Worm (Caenorhabditis elegans) whole organism, L3 larva: Measurements from ENCODE around the gene pqn-65.

Source experiments
- R02D3.7 ChIP-seq: fragments of 150-350 bp; optimal IDR thresholded peaks from 2 replicates; lab custom pipeline; 2014; ENCODE audit warnings: missing biosample characterization, missing genetic modification characterization
- ZK546.5 ChIP-seq: sonication (generic microtip); optimal IDR thresholded peaks from 2 replicates; lab custom pipeline; 2017; ENCODE audit warnings: missing biosample characterization, missing genetic modification characterization
- aly-2 ChIP-seq: fragments of 150-350 bp; optimal IDR thresholded peaks from 2 replicates; lab custom pipeline; 2014; ENCODE audit warnings: missing biosample characterization, missing genetic modification characterization
- ceh-16 ChIP-seq: sonication (generic microtip); optimal IDR thresholded peaks from 2 replicates; lab custom pipeline; 2017; ENCODE audit warnings: missing biosample characterization, missing genetic modification characterization
- ceh-9 ChIP-seq: sonication (generic microtip); optimal IDR thresholded peaks from 2 replicates; lab custom pipeline; 2018; ENCODE audit warnings: missing biosample characterization, missing genetic modification characterization
- egl-27 ChIP-seq: sonication (generic microtip); optimal IDR thresholded peaks from 4 replicates; lab custom pipeline; 2017; ENCODE audit warnings: missing biosample characterization, missing genetic modification reagents, missing genetic modification characterization
- egl-5 ChIP-seq: fragments of 150-350 bp; optimal IDR thresholded peaks from 2 replicates; lab custom pipeline; 2017; ENCODE audit warnings: missing biosample characterization, missing genetic modification reagents, missing genetic modification characterization, inconsistent platforms
- elt-1 ChIP-seq: fragments of 150-350 bp; optimal IDR thresholded peaks from 2 replicates; lab custom pipeline; 2014; ENCODE audit warnings: missing biosample characterization, missing genetic modification characterization
- elt-2 ChIP-seq: sonication (generic microtip); optimal IDR thresholded peaks from 2 replicates; lab custom pipeline; 2016; ENCODE audit warnings: missing genetic modification reagents, mild to moderate bottlenecking, missing genetic modification characterization, missing compliant biosample characterization
- eor-1 ChIP-seq, 2 experiments: fragments of 150-350 bp; optimal IDR thresholded peaks; 2 replicates each; lab custom pipeline; 2014 to 2018; ENCODE audit warnings: missing biosample characterization in 2 of 2, missing genetic modification characterization in 2 of 2
- fkh-10 ChIP-seq: sonication (generic microtip); optimal IDR thresholded peaks from 2 replicates; lab custom pipeline; 2017; ENCODE audit warnings: missing biosample characterization, missing genetic modification reagents, missing genetic modification characterization
- fkh-2 ChIP-seq: fragments of 150-350 bp; optimal IDR thresholded peaks from 2 replicates; lab custom pipeline; 2014; ENCODE audit warnings: missing biosample characterization, missing genetic modification reagents, missing genetic modification characterization
- fos-1 ChIP-seq: fragments of 150-350 bp; optimal IDR thresholded peaks from 2 replicates; lab custom pipeline; 2014; ENCODE audit warnings: missing biosample characterization, missing genetic modification characterization
- hmg-11 ChIP-seq: sonication (generic microtip); optimal IDR thresholded peaks from 2 replicates; lab custom pipeline; 2016; ENCODE audit warnings: missing genetic modification characterization, missing compliant biosample characterization
- jun-1 ChIP-seq: fragments of 150-350 bp; optimal IDR thresholded peaks from 2 replicates; lab custom pipeline; 2014; ENCODE audit warnings: missing biosample characterization, missing genetic modification reagents, missing genetic modification characterization
- lin-15B ChIP-seq: fragments of 150-350 bp; optimal IDR thresholded peaks from 2 replicates; lab custom pipeline; 2014; ENCODE audit warnings: missing biosample characterization, missing genetic modification characterization
- nfya-1 ChIP-seq: sonication (generic microtip); optimal IDR thresholded peaks from 2 replicates; lab custom pipeline; 2017; ENCODE audit warnings: missing genetic modification characterization, mild to moderate bottlenecking, missing compliant biosample characterization, antibody characterized with exemption, moderate library complexity; ENCODE audit not compliant: insufficient read depth
- nhr-11 ChIP-seq: fragments of 150-350 bp; optimal IDR thresholded peaks from 2 replicates; lab custom pipeline; 2014; ENCODE audit warnings: missing biosample characterization, missing genetic modification characterization
- nhr-23 ChIP-seq: fragments of 150-350 bp; optimal IDR thresholded peaks from 2 replicates; lab custom pipeline; 2014; ENCODE audit warnings: missing biosample characterization, missing genetic modification reagents, missing genetic modification characterization
- nhr-237 ChIP-seq: fragments of 150-350 bp; optimal IDR thresholded peaks from 2 replicates; lab custom pipeline; 2014; ENCODE audit warnings: missing biosample characterization, missing genetic modification characterization
- nhr-25 ChIP-seq: sonication (generic microtip); optimal IDR thresholded peaks from 2 replicates; lab custom pipeline; 2017; ENCODE audit warnings: missing biosample characterization, missing genetic modification characterization
- nhr-28 ChIP-seq: fragments of 150-350 bp; optimal IDR thresholded peaks from 2 replicates; lab custom pipeline; 2014; ENCODE audit warnings: missing biosample characterization, missing genetic modification characterization
- nhr-43 ChIP-seq: sonication (generic microtip); optimal IDR thresholded peaks from 2 replicates; lab custom pipeline; 2016; ENCODE audit warnings: mild to moderate bottlenecking, missing genetic modification characterization, missing compliant biosample characterization; ENCODE audit not compliant: poor library complexity, severe bottlenecking
- nhr-76 ChIP-seq: fragments of 150-350 bp; sonication (generic microtip); optimal IDR thresholded peaks from 5 replicates; lab custom pipeline; 2014; ENCODE audit warnings: missing biosample characterization, missing genetic modification characterization
- nhr-77 ChIP-seq: fragments of 150-350 bp; optimal IDR thresholded peaks from 2 replicates; lab custom pipeline; 2014; ENCODE audit warnings: missing biosample characterization, missing genetic modification characterization
- pqm-1 ChIP-seq: fragments of 150-350 bp; optimal IDR thresholded peaks from 2 replicates; lab custom pipeline; 2017; ENCODE audit warnings: missing biosample characterization, missing genetic modification characterization, inconsistent platforms
- sea-2 ChIP-seq: fragments of 150-350 bp; sonication (generic microtip); optimal IDR thresholded peaks from 4 replicates; lab custom pipeline; 2014; ENCODE audit warnings: missing biosample characterization, missing genetic modification reagents, missing genetic modification characterization
- skn-1 ChIP-seq: fragments of 150-350 bp; optimal IDR thresholded peaks from 2 replicates; lab custom pipeline; 2014; ENCODE audit warnings: missing biosample characterization, missing genetic modification characterization
- unc-39 ChIP-seq: sonication (generic microtip); optimal IDR thresholded peaks from 4 replicates; lab custom pipeline; 2017; ENCODE audit warnings: missing biosample characterization, missing genetic modification characterization
- unc-62 ChIP-seq: fragments of 150-350 bp; sonication (generic microtip); optimal IDR thresholded peaks from 4 replicates; lab custom pipeline; 2014; ENCODE audit warnings: missing biosample characterization, missing genetic modification reagents, missing genetic modification characterization
- zag-1 ChIP-seq: fragments of 150-350 bp; optimal IDR thresholded peaks from 2 replicates; lab custom pipeline; 2014; ENCODE audit warnings: missing biosample characterization, missing genetic modification characterization
- ztf-11 ChIP-seq: fragments of 150-350 bp; optimal IDR thresholded peaks from 2 replicates; lab custom pipeline; 2014; ENCODE audit warnings: missing biosample characterization, missing genetic modification characterization

The pqn-65 gene

ce11 chrX:4577941-4578340, 41.5 kb downstream of the pqn-65 start, which contains the start of gene C05E11.3:
Gene C05E11.3 (plus strand): TSS chrX:4578241.
- TF ChIP-seq zag-1 (tag; lab: Kevin White, UChicago) (no peak), unc-62 (no peak), fos-1 (tag; lab: Kevin White, UChicago) (no peak), ztf-11 (tag; lab: Kevin White, UChicago) (no peak), nhr-28 (tag; lab: Kevin White, UChicago) (no peak), nhr-43 (tag; lab: Kevin White, UChicago) (no peak), nfya-1 (no peak), nhr-23 (no peak), sea-2 (no peak), lin-15B (no peak), ceh-9 (tag; lab: Kevin White, UChicago) (no peak), R02D3.7 (tag; lab: Kevin White, UChicago) (no peak), nhr-76 (tag; lab: Kevin White, UChicago) (no peak), egl-27 (tag; lab: Kevin White, UChicago) (no peak), jun-1 (no peak), elt-1 (tag; lab: Kevin White, UChicago) (no peak), unc-39 (tag; lab: Kevin White, UChicago) (no peak)

- TF ChIP-seq ceh-16 (tag; lab: Kevin White, UChicago) (no peak), nfya-1 (peak; percentile 7), egl-27 (tag; lab: Kevin White, UChicago) (no peak), unc-62 (no peak), elt-2 (tag; lab: Kevin White, UChicago) (no peak), nhr-28 (tag; lab: Kevin White, UChicago) (no peak), hmg-11 (peak; percentile 31), nhr-76 (tag; lab: Kevin White, UChicago) (no peak)
Measured at ce11 chrX:4576272-4576671, 43.2 kb downstream of the pqn-65 start.

DNA sequence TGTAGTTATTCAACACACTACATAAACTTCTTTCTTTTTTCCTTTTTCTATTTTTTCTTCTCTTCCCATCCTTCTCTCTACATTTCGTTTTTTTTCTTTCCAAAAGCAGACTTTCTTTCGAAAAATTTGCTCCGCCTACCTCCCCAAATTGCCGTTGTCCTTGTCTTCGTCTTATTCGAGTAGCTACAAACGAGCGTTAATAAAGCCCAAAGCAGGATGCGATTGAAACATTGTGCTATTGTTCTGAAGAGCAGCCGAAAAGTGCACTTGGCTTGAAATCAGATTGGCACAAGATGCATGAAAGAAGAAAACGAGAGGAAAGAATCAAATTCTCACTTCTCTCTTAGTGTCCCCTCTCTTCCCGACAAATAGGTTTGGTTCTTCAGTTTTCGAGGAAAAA, 44.6 kb downstream of the pqn-65 start:
- TF ChIP-seq fkh-10 (peak; percentile 66), nhr-11 (no peak)

DNA sequence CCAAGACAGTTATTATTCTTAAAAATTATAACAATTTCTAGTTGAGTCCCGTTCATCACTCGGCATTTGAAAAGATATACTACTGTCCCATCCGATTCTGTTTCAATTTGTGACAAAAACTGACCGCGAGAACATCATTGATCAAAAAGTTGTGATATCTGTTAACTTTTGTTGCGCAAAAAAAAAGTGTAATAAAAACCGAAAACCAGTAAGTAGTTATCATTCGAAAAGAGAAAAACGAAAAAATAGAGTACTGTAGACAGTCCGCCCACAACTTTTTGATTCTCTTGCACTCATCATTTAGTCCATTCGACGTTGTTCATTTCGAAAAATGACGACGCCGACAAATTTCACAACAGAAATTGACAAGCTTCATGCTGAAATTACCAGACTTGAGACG, 48.3 kb downstream of the pqn-65 start, which contains the start of gene amt-1:
Gene amt-1, plus strand, starts transcription at position 301 of the 400 bp plus-strand sequence.
- no peak for TF ChIP-seq unc-62
- TF ChIP-seq zag-1 (tag; lab: Kevin White, UChicago) = no peak
- no peak for TF ChIP-seq pqm-1
- no peak for TF ChIP-seq nhr-237 (tag; lab: Kevin White, UChicago)
- no peak for TF ChIP-seq aly-2 (tag; lab: Kevin White, UChicago)
- no peak for TF ChIP-seq hmg-11
- TF ChIP-seq fkh-10 = no peak
- TF ChIP-seq nhr-77 (tag; lab: Kevin White, UChicago) = no peak
- TF ChIP-seq ceh-9 (tag; lab: Kevin White, UChicago) = no peak
- no peak for TF ChIP-seq skn-1 (tag; lab: Kevin White, UChicago)
- TF ChIP-seq egl-5 (tag; lab: Kevin White, UChicago) = no peak
- TF ChIP-seq ztf-11 (tag; lab: Kevin White, UChicago) = no peak
- TF ChIP-seq, all 47 proteins: peak for 0

DNA sequence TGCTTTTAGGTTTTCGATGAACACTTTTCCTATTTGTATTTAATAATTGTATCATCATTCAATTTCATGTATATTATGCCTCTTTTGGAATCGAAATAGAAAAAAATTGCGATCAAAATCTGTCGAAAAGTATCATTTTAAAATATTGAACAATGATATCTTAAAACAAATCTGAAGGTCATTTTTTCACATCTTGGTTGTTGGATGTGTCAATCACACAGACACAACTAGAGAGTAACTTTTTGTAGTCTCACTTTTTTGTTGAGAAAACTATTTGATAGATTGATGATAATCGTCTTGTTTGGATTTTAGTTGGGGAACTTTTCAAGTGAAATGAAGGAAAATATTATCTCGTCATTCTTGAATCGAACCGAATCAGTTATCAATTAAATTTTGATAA, 50.2 kb downstream of the pqn-65 start:
- TF ChIP-seq hmg-11 (no peak), ZK546.5 (tag; lab: Kevin White, UChicago) (no peak), jun-1 (no peak), nhr-25 (peak; percentile 5), fkh-10 (no peak), nhr-28 (tag; lab: Kevin White, UChicago) (no peak), elt-1 (tag; lab: Kevin White, UChicago) (peak; percentile 92)

ce11 chrX:4567110-4567509, 52.3 kb downstream of the pqn-65 start:
- TF ChIP-seq fkh-2 (tag; lab: Kevin White, UChicago) (no peak), nhr-23 (no peak), jun-1 (peak; percentile 29), pqm-1 (peak; percentile 64), elt-2 (tag; lab: Kevin White, UChicago) (peak; percentile 75), eor-1 (tag; optimal IDR thresholded peaks at IDR 0.05; lab: Kevin White, UChicago) (no peak)
